Worm (Caenorhabditis elegans): ENCODE data around the gene haf-2.
"Not testable (repeated sequence)": the region's sequence is repeated elsewhere in the genome, so short reads cannot be mapped to it uniquely, and the experiment has no call there.

The haf-2 gene

ce11 chrII:7370195-7370594, 14.0 kb upstream of the haf-2 start, which contains the start of gene F43E2.11:
Gene F43E2.11 (minus strand): TSS chrII:7370295.
- not testable (repeated sequence) for TF ChIP-seq F13H6.1, skn-1, zag-1 (tag; optimal IDR thresholded peaks at IDR 0.05)

- no peak for TF ChIP-seq gmeb-1 (tag; optimal IDR thresholded peaks at IDR 0.05)
- no peak for TF ChIP-seq nhr-23 (tag; optimal IDR thresholded peaks at IDR 0.05)
- no peak for TF ChIP-seq blmp-1 (tag; optimal IDR thresholded peaks at IDR 0.05; ENCODE audit: insufficient read depth)
- TF ChIP-seq nhr-237 (tag; optimal IDR thresholded peaks at IDR 0.05): no peak
- no peak for TF ChIP-seq mab-5 (tag; optimal IDR thresholded peaks at IDR 0.05)
- no peak for TF ChIP-seq alr-1 (tag; optimal IDR thresholded peaks at IDR 0.05)
- no peak for TF ChIP-seq ZK546.5 (tag; optimal IDR thresholded peaks at IDR 0.05)
- no peak for TF ChIP-seq lin-11 (tag; optimal IDR thresholded peaks at IDR 0.05)
- TF ChIP-seq ztf-11 (tag; optimal IDR thresholded peaks at IDR 0.05): no peak
- no peak for TF ChIP-seq nhr-21 (tag; optimal IDR thresholded peaks at IDR 0.05)
- TF ChIP-seq fos-1 (tag; optimal IDR thresholded peaks at IDR 0.05): no peak
Measured at ce11 chrII:7368761-7369160, 12.5 kb upstream of the haf-2 start, which contains the start of gene F43E2.6. Gene F43E2.6 (minus strand): TSS chrII:7368861.

ce11 chrII:7363990-7364455, 7.8 kb upstream of the haf-2 start, which contains the start of gene msra-1:
Gene msra-1 (minus strand): TSS chrII:7364040.
- TF ChIP-seq ceh-82 (tag; optimal IDR thresholded peaks at IDR 0.05) (no peak), ztf-1 (GFP tag; conservative IDR thresholded peaks at IDR 0.05) (no peak), F13H6.1 (tag; optimal IDR thresholded peaks at IDR 0.05) (no peak), sma-3 (GFP tag; optimal IDR thresholded peaks at IDR 0.05) (no peak), mdl-1 (tag; optimal IDR thresholded peaks at IDR 0.05) (no peak), peb-1 (tag; optimal IDR thresholded peaks at IDR 0.05) (no peak), lin-39 (tag; optimal IDR thresholded peaks at IDR 0.05) (no peak), nhr-10 (tag; optimal IDR thresholded peaks at IDR 0.05) (no peak), mbf-1 (tag; optimal IDR thresholded peaks at IDR 0.05) (no peak), nhr-129 (tag; optimal IDR thresholded peaks at IDR 0.05) (peak; percentile 88), snpc-4 (tag; optimal IDR thresholded peaks at IDR 0.05) (no peak), lin-13 (GFP tag; optimal IDR thresholded peaks at IDR 0.05) (no peak), mab-5 (tag; optimal IDR thresholded peaks at IDR 0.05) (no peak), Y55F3AM.14 (GFP tag; optimal IDR thresholded peaks at IDR 0.05) (no peak), nhr-23 (tag; optimal IDR thresholded peaks at IDR 0.05) (no peak), sma-9 (GFP tag; optimal IDR thresholded peaks at IDR 0.05) (peak; percentile 77), sma-9 (tag; optimal IDR thresholded peaks at IDR 0.05) (no peak), nhr-237 (tag; optimal IDR thresholded peaks at IDR 0.05) (no peak), skn-1 (tag; optimal IDR thresholded peaks at IDR 0.05) (peak; percentile 99), nhr-21 (tag; optimal IDR thresholded peaks at IDR 0.05) (no peak), lsy-2 (tag; optimal IDR thresholded peaks at IDR 0.05) (peak in 1 of 2 experiments; percentile 46), C34F6.9 (tag; optimal IDR thresholded peaks at IDR 0.05) (peak; percentile 63), elt-3 (tag; optimal IDR thresholded peaks at IDR 0.05) (no peak), nhr-11 (tag; optimal IDR thresholded peaks at IDR 0.05) (no peak), dmd-4 (tag; optimal IDR thresholded peaks at IDR 0.05) (no peak), ZK546.5 (tag; optimal IDR thresholded peaks at IDR 0.05) (no peak), nhr-6 (tag; optimal IDR thresholded peaks at IDR 0.05) (no peak), zag-1 (tag; optimal IDR thresholded peaks at IDR 0.05) (no peak), elt-1 (tag; optimal IDR thresholded peaks at IDR 0.05) (no peak), ztf-11 (tag; optimal IDR thresholded peaks at IDR 0.05) (no peak), unc-62 (GFP tag; optimal IDR thresholded peaks at IDR 0.05) (no peak), alr-1 (tag; optimal IDR thresholded peaks at IDR 0.05) (no peak), aly-2 (tag; optimal IDR thresholded peaks at IDR 0.05) (no peak), nhr-77 (tag; optimal IDR thresholded peaks at IDR 0.05) (no peak), crh-2 (tag; optimal IDR thresholded peaks at IDR 0.05) (peak; percentile 75), unc-39 (tag; optimal IDR thresholded peaks at IDR 0.05) (no peak), gmeb-1 (tag; optimal IDR thresholded peaks at IDR 0.05) (no peak), lin-11 (tag; optimal IDR thresholded peaks at IDR 0.05) (no peak), ztf-4 (tag; optimal IDR thresholded peaks at IDR 0.05) (no peak), ceh-16 (tag; optimal IDR thresholded peaks at IDR 0.05) (no peak), unc-55 (GFP tag; optimal IDR thresholded peaks at IDR 0.05) (peak; percentile 39), nhr-25 (tag; optimal IDR thresholded peaks at IDR 0.05) (no peak), sem-4 (tag; optimal IDR thresholded peaks at IDR 0.05) (no peak), nhr-12 (tag; optimal IDR thresholded peaks at IDR 0.05) (no peak), blmp-1 (tag; optimal IDR thresholded peaks at IDR 0.05; ENCODE audit: insufficient read depth) (no peak), R02D3.7 (tag; optimal IDR thresholded peaks at IDR 0.05) (no peak), fos-1 (tag; optimal IDR thresholded peaks at IDR 0.05) (peak; percentile 88), ama-1 (optimal IDR thresholded peaks at IDR 0.05) (no peak), egl-27 (tag; optimal IDR thresholded peaks at IDR 0.05) (no peak)
